Worm (Caenorhabditis elegans) whole organism, early embryonic: ENCODE measurements around the gene D2024.18.

Experiments
- F13C5.2 ChIP-seq: sonication (generic microtip); optimal IDR thresholded peaks from 2 replicates; lab custom pipeline; 2017; ENCODE audit warnings: mild to moderate bottlenecking, missing genetic modification characterization, inconsistent platforms, missing compliant biosample characterization
- ama-1 ChIP-seq: fragments of 150-350 bp; optimal IDR thresholded peaks from 2 replicates; lab custom pipeline; 2014
- hnd-1 ChIP-seq: sonication (generic microtip); optimal IDR thresholded peaks from 2 replicates; lab custom pipeline; 2016; ENCODE audit warnings: missing genetic modification characterization, missing compliant biosample characterization
- scrt-1 ChIP-seq: fragments of 200-800 bp; sonication (Bioruptor generic); IDR thresholded peaks from 2 replicates; pipeline ENCODE4 v1.3.6; 2022; ENCODE audit warnings: missing genetic modification characterization, missing compliant biosample characterization

ce11 chrIV:7246553-7246952, 3.7 kb upstream of the D2024.18 start, which contains the start of gene col-114:
- TF ChIP-seq F13C5.2 (tag; lab: Kevin White, UChicago) = no peak
- TF ChIP-seq ama-1 = no peak
- no peak for TF ChIP-seq hnd-1 (tag; lab: Kevin White, UChicago)
- TF ChIP-seq scrt-1 = no peak
